Worm (Caenorhabditis elegans): ENCODE data around the gene sulp-8.
A peak's percentile ranks its signal among the peaks of the same experiment; 100 is the strongest.

The sulp-8 gene

ce11 chrV:9661514-9661913 lies 12.0 kb downstream of the sulp-8 start, which contains the start of gene pitr-4:
TSS of gene pitr-4 (minus strand) at chrV:9661614.
- TF ChIP-seq zag-1 (tag; optimal IDR thresholded peaks at IDR 0.05) (no peak), duxl-1 (tag; optimal IDR thresholded peaks at IDR 0.05; ENCODE audit: poor library complexity) (no peak), nhr-111 (GFP tag; optimal IDR thresholded peaks at IDR 0.05) (no peak), T20F7.1 (GFP tag; optimal IDR thresholded peaks at IDR 0.05) (no peak), ztf-11 (tag; optimal IDR thresholded peaks at IDR 0.05) (no peak), hlh-30 (tag; optimal IDR thresholded peaks at IDR 0.05; ENCODE audit: insufficient read depth) (no peak), zfp-3 (GFP tag; conservative IDR thresholded peaks at IDR 0.05) (no peak), mdl-1 (tag; optimal IDR thresholded peaks at IDR 0.05) (no peak)

ce11 chrV:9654154-9654805 lies 19.2 kb downstream of the sulp-8 start, which contains the start of gene cyp-29A4:
TSS of gene cyp-29A4 (plus strand) at chrV:9654755.
- TF ChIP-seq ceh-62 (tag; optimal IDR thresholded peaks at IDR 0.05) (no peak), unc-130 (GFP tag; optimal IDR thresholded peaks at IDR 0.05) (no peak), zip-11 (GFP tag; IDR thresholded peaks at IDR 0.05) (no peak), unc-62 (GFP tag; optimal IDR thresholded peaks at IDR 0.05 in 1 of 2) (peak in 1 of 2 experiments; percentile 66), unc-62 (tag; optimal IDR thresholded peaks at IDR 0.05) (no peak), nhr-28 (tag; optimal IDR thresholded peaks at IDR 0.05) (peak; percentile 86), ZK337.2 (GFP tag; IDR thresholded peaks at IDR 0.05) (no peak), skn-1 (tag; optimal IDR thresholded peaks at IDR 0.05) (no peak), lin-38 (GFP tag; IDR thresholded peaks at IDR 0.05) (no peak), tag-97 (GFP tag; IDR thresholded peaks at IDR 0.05) (no peak), lim-7 (GFP tag; IDR thresholded peaks at IDR 0.05) (no peak), nhr-76 (tag; optimal IDR thresholded peaks at IDR 0.05) (no peak), aha-1 (tag) (peak; percentile 2), nhr-42 (GFP tag; IDR thresholded peaks at IDR 0.05) (no peak), fos-1 (tag; optimal IDR thresholded peaks at IDR 0.05) (no peak), dmd-8 (GFP tag; IDR thresholded peaks at IDR 0.05) (no peak), daf-16 (GFP tag; optimal IDR thresholded peaks at IDR 0.05) (no peak), daf-16 (tag; optimal IDR thresholded peaks at IDR 0.05) (no peak), zfp-3 (GFP tag; conservative IDR thresholded peaks at IDR 0.05) (no peak), zag-1 (tag; optimal IDR thresholded peaks at IDR 0.05) (no peak), lsy-2 (tag; optimal IDR thresholded peaks at IDR 0.05) (no peak)

ce11 chrV:9651294-9651693 lies 22.2 kb downstream of the sulp-8 start, which contains the start of gene T06E4.21:
TSS of gene T06E4.21 (plus strand) at chrV:9651594.
- TF ChIP-seq tag-97 (GFP tag; IDR thresholded peaks at IDR 0.05): no peak
- no peak for TF ChIP-seq mxl-2 (GFP tag; conservative IDR thresholded peaks at IDR 0.05)

ce11 chrV:9645507-9645906 lies 28.0 kb downstream of the sulp-8 start, which contains the start of the genes atl-1 and hcp-2:
TSS of gene atl-1 (minus strand) at chrV:9645595.
TSS of gene hcp-2 (plus strand) at chrV:9645859.
- no peak for TF ChIP-seq lin-15B (tag; optimal IDR thresholded peaks at IDR 0.05)
- TF ChIP-seq daf-12 (tag; optimal IDR thresholded peaks at IDR 0.05): no peak
- no peak for TF ChIP-seq nhr-111 (GFP tag; optimal IDR thresholded peaks at IDR 0.05)
- TF ChIP-seq hlh-30 (tag; optimal IDR thresholded peaks at IDR 0.05; ENCODE audit: insufficient read depth): no peak
- peak; percentile 62 for TF ChIP-seq dpl-1 (GFP tag; optimal IDR thresholded peaks at IDR 0.05)
- no peak for TF ChIP-seq unc-130 (GFP tag; optimal IDR thresholded peaks at IDR 0.05)
- no peak for TF ChIP-seq ctbp-1 (GFP tag; IDR thresholded peaks at IDR 0.05)

ce11 chrV:9633313-9633712 lies 40.2 kb downstream of the sulp-8 start, which contains the start of gene col-147:
TSS of gene col-147 (minus strand) at chrV:9633338.
- TF ChIP-seq zip-2 (tag; optimal IDR thresholded peaks at IDR 0.05) (no peak), daf-19 (GFP tag; conservative IDR thresholded peaks at IDR 0.05) (no peak), unc-62 (GFP tag; optimal IDR thresholded peaks at IDR 0.05 in 1 of 2) (peak in 1 of 2 experiments; percentile 83), unc-62 (tag; optimal IDR thresholded peaks at IDR 0.05) (no peak), nhr-28 (tag; optimal IDR thresholded peaks at IDR 0.05) (peak; percentile 60), D1046.2 (GFP tag; IDR thresholded peaks at IDR 0.05) (no peak), cey-2 (tag; optimal IDR thresholded peaks at IDR 0.05; ENCODE audit: borderline replicate concordance, insufficient read depth) (peak; percentile 11), lin-1 (GFP tag; IDR thresholded peaks at IDR 0.05) (no peak), nhr-42 (GFP tag; IDR thresholded peaks at IDR 0.05) (no peak), ceh-28 (tag; optimal IDR thresholded peaks at IDR 0.05) (no peak), lin-39 (tag; optimal IDR thresholded peaks at IDR 0.05) (no peak), dmd-6 (GFP tag; IDR thresholded peaks at IDR 0.05) (0 out of 2 replicates have a peak, but pooled peaks have one; percentile 7), F37D6.2 (tag; optimal IDR thresholded peaks at IDR 0.05) (no peak), egl-27 (tag; optimal IDR thresholded peaks at IDR 0.05) (no peak), lsy-2 (tag; optimal IDR thresholded peaks at IDR 0.05) (no peak), F49E8.2 (tag; optimal IDR thresholded peaks at IDR 0.05; ENCODE audit: borderline replicate concordance) (no peak), nhr-41 (GFP tag; IDR thresholded peaks at IDR 0.05) (no peak)
